Fruit fly (Drosophila melanogaster) whole organism, wandering third instar larva: ENCODE data around the gene CRMP.

Source experiments
- Abd-B ChIP-seq: fragments of >200 bp; optimal IDR thresholded peaks from 2 replicates; lab custom pipeline; 2017; ENCODE audit warnings: missing biosample characterization, missing genetic modification characterization
- Hnf4 ChIP-seq: fragments of 200-800 bp; sonication (Bioruptor generic); optimal IDR thresholded peaks from 2 replicates; lab custom pipeline; 2016; ENCODE audit warnings: missing biosample characterization, mild to moderate bottlenecking, missing genetic modification characterization
- dl ChIP-seq, 2 experiments: fragments of 175-275, 200-275 bp in 1 of 2; fragments of 200-275 bp in 1 of 2; sonication (Bioruptor generic); optimal IDR thresholded peaks; lab custom pipeline; 2018; ENCODE audit warnings: mild to moderate bottlenecking in 2 of 2, missing biosample characterization in 2 of 2, missing genetic modification characterization in 2 of 2, moderate library complexity in 2 of 2; ENCODE audit not compliant: partially characterized antibody in 2 of 2, insufficient read depth in 1 of 2

DNA sequence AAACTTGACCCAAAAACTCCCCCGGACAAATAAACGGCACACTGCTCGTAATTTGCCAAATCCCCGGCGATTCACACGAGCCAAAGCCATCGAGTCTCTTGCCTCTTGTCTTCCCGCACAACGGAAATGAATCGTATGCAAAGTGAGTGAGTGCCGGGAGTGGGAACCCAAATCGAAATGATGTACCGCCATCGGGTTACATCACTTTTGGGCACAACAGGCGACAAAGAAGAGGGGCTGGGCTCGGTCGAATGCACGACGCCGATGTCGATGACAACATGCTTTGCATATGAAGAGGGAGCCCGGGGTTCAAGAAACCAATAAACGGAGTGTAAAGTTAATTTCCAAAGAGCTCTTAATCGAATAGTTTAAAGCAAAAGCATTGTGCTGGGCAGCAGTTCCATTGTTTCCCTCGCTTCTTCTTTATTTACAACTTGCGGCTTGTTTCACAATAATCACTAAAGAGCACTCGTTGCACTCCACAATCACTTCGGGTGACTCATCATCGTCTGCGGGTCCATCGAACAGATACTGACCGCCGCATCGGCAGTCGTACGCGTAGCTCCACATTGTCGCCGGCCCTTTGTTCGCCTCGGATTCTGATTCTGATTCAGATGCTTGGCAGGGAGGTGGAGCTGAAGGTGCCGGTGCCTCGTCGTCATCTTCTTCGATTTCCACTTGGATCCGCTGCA is 51.0 kb downstream of the CRMP start:
- TF ChIP-seq Hnf4 (GFP tag; lab: Kevin White, UChicago), result no peak
- TF ChIP-seq dl (GFP tag; optimal IDR thresholded peaks at IDR 0.05; lab: Kevin White, UChicago; ENCODE audit: insufficient read depth in 1 of 2, partially characterized antibody in 2 of 2), result no peak
- no peak for TF ChIP-seq Abd-B (GFP tag; lab: Kevin White, UChicago)
